Fruit fly (Drosophila melanogaster) whole organism, wandering third instar larva: Measurements from ENCODE around the gene CG10283.

ENCODE experiments used
- Abd-B ChIP-seq: fragments of >200 bp; optimal IDR thresholded peaks from 2 replicates; lab custom pipeline; 2017; ENCODE audit warnings: missing biosample characterization, missing genetic modification characterization
- CG32264 ChIP-seq: fragments of 200-800 bp; sonication (Bioruptor generic); optimal IDR thresholded peaks from 2 replicates; lab custom pipeline; 2016; ENCODE audit warnings: missing biosample characterization, missing genetic modification characterization
- CG9705 ChIP-seq: fragments of 200-800 bp; sonication (Bioruptor generic); optimal IDR thresholded peaks from 2 replicates; lab custom pipeline; 2018; ENCODE audit warnings: missing biosample characterization, mild to moderate bottlenecking, missing genetic modification characterization
- CrebA ChIP-seq: fragments of 200-800 bp; sonication (Bioruptor generic); optimal IDR thresholded peaks from 2 replicates; lab custom pipeline; 2016; ENCODE audit warnings: missing biosample characterization, mild to moderate bottlenecking, missing genetic modification characterization, borderline replicate concordance
- Dfd ChIP-seq: fragments of >200 bp; optimal IDR thresholded peaks from 2 replicates; lab custom pipeline; 2017; ENCODE audit warnings: missing biosample characterization, missing genetic modification characterization
- GATAd ChIP-seq: sonication (Bioruptor generic); optimal IDR thresholded peaks from 2 replicates; lab custom pipeline; 2016; ENCODE audit warnings: missing biosample characterization, missing genetic modification characterization
- HLH106 ChIP-seq: fragments of 200-800 bp; optimal IDR thresholded peaks from 3 replicates; lab custom pipeline; 2019; ENCODE audit warnings: missing biosample characterization, mild to moderate bottlenecking, missing genetic modification characterization, moderate library complexity
- Hnf4 ChIP-seq: fragments of 200-800 bp; sonication (Bioruptor generic); optimal IDR thresholded peaks from 2 replicates; lab custom pipeline; 2016; ENCODE audit warnings: missing biosample characterization, mild to moderate bottlenecking, missing genetic modification characterization
- Hr78 ChIP-seq: fragments of >200 bp; optimal IDR thresholded peaks from 2 replicates; lab custom pipeline; 2017; ENCODE audit warnings: missing biosample characterization, missing genetic modification characterization
- Hr83 ChIP-seq: fragments of 200-300 bp; sonication (Bioruptor generic); optimal IDR thresholded peaks from 2 replicates; lab custom pipeline; 2016; ENCODE audit warnings: missing biosample characterization, mild to moderate bottlenecking, missing genetic modification characterization, moderate library complexity; ENCODE audit not compliant: poor library complexity, severe bottlenecking
- Jra ChIP-seq: sonication (Bioruptor generic); optimal IDR thresholded peaks from 2 replicates; lab custom pipeline; 2016; ENCODE audit warnings: missing biosample characterization, missing genetic modification characterization
- Mio ChIP-seq: sonication (Bioruptor generic); optimal IDR thresholded peaks from 2 replicates; lab custom pipeline; 2016; ENCODE audit warnings: missing biosample characterization, missing genetic modification characterization
- Myc ChIP-seq: fragments of >200 bp; optimal IDR thresholded peaks from 2 replicates; lab custom pipeline; 2017
- N ChIP-seq: fragments of >200 bp; optimal IDR thresholded peaks from 2 replicates; lab custom pipeline; 2018; ENCODE audit warnings: missing biosample characterization, missing external identifiers, missing genetic modification characterization
- OdsH ChIP-seq: fragments of 200-800 bp; sonication (Bioruptor generic); optimal IDR thresholded peaks from 2 replicates; lab custom pipeline; 2016; ENCODE audit warnings: missing biosample characterization, mild to moderate bottlenecking, missing genetic modification characterization
- Rel ChIP-seq, 2 experiments: fragments of 200-800 bp; sonication (Bioruptor generic) in 1 of 2; optimal IDR thresholded peaks; 2 replicates in 1 of 2; 3 replicates in 1 of 2; lab custom pipeline; 2016 to 2019; ENCODE audit warnings: mild to moderate bottlenecking in 2 of 2, missing biosample characterization in 2 of 2, missing genetic modification characterization in 2 of 2, moderate library complexity in 1 of 2
- Sp1 ChIP-seq: fragments of 200-800 bp; sonication (Bioruptor generic); optimal IDR thresholded peaks from 3 replicates; lab custom pipeline; 2019; ENCODE audit warnings: missing biosample characterization, mild to moderate bottlenecking, missing genetic modification characterization, moderate library complexity
- Vsx2 ChIP-seq: fragments of 200-300, 225-300 bp; sonication (Bioruptor generic); optimal IDR thresholded peaks from 2 replicates; lab custom pipeline; 2018; ENCODE audit warnings: missing biosample characterization, missing genetic modification characterization; ENCODE audit not compliant: partially characterized antibody
- br ChIP-seq: fragments of 200-800 bp; sonication (Bioruptor generic); optimal IDR thresholded peaks from 2 replicates; lab custom pipeline; 2016; ENCODE audit warnings: missing biosample characterization, missing genetic modification characterization
- brk ChIP-seq: fragments of 200-800 bp; sonication (Bioruptor generic); optimal IDR thresholded peaks from 2 replicates; lab custom pipeline; 2016; ENCODE audit warnings: missing biosample characterization, mild to moderate bottlenecking, missing genetic modification characterization
- dl ChIP-seq, 2 experiments: fragments of 175-275, 200-275 bp in 1 of 2; fragments of 200-275 bp in 1 of 2; sonication (Bioruptor generic); optimal IDR thresholded peaks; lab custom pipeline; 2018; ENCODE audit warnings: mild to moderate bottlenecking in 2 of 2, missing biosample characterization in 2 of 2, missing genetic modification characterization in 2 of 2, moderate library complexity in 2 of 2; ENCODE audit not compliant: partially characterized antibody in 2 of 2, insufficient read depth in 1 of 2
- dmrt93B ChIP-seq: fragments of 200-800 bp; sonication (Bioruptor generic); optimal IDR thresholded peaks from 2 replicates; lab custom pipeline; 2018; ENCODE audit warnings: missing biosample characterization, mild to moderate bottlenecking, missing genetic modification characterization
- dsf ChIP-seq: sonication (Bioruptor generic); optimal IDR thresholded peaks from 2 replicates; lab custom pipeline; 2016; ENCODE audit warnings: missing biosample characterization, missing genetic modification characterization, borderline replicate concordance
- ey ChIP-seq: fragments of 200-800 bp; sonication (Bioruptor generic); optimal IDR thresholded peaks from 2 replicates; lab custom pipeline; 2016; ENCODE audit warnings: missing biosample characterization, missing genetic modification characterization
- foxo ChIP-seq, 2 experiments: fragments of 200-800 bp; sonication (Bioruptor generic); optimal IDR thresholded peaks; 2 replicates in 1 of 2; 3 replicates in 1 of 2; lab custom pipeline; 2016 to 2017; ENCODE audit warnings: missing biosample characterization in 2 of 2, missing genetic modification characterization in 2 of 2
- fru ChIP-seq: fragments of 200-800 bp; sonication (Bioruptor generic); optimal IDR thresholded peaks from 3 replicates; lab custom pipeline; 2016; ENCODE audit warnings: missing biosample characterization, mild to moderate bottlenecking, missing genetic modification characterization
- h ChIP-seq: fragments of 200-800 bp; sonication (Bioruptor generic); optimal IDR thresholded peaks from 3 replicates; lab custom pipeline; 2016; ENCODE audit warnings: missing biosample characterization, mild to moderate bottlenecking, missing genetic modification characterization
- jim ChIP-seq: fragments of 175-275, 200-325 bp; sonication (Bioruptor generic); optimal IDR thresholded peaks from 2 replicates; lab custom pipeline; 2016; ENCODE audit warnings: missing biosample characterization, mild to moderate bottlenecking, missing genetic modification characterization
- lola ChIP-seq: fragments of >200 bp; optimal IDR thresholded peaks from 2 replicates; lab custom pipeline; 2017; ENCODE audit warnings: missing biosample characterization, missing genetic modification characterization
- psq ChIP-seq: fragments of 200-800 bp; sonication (Bioruptor generic); optimal IDR thresholded peaks from 3 replicates; lab custom pipeline; 2017; ENCODE audit warnings: missing biosample characterization, mild to moderate bottlenecking, missing genetic modification characterization, moderate library complexity
- rgr ChIP-seq: fragments of 200-800 bp; sonication (Bioruptor generic); optimal IDR thresholded peaks from 3 replicates; lab custom pipeline; 2016; ENCODE audit warnings: missing biosample characterization, mild to moderate bottlenecking, missing genetic modification characterization
- sage ChIP-seq: fragments of 200-800 bp; sonication (Bioruptor generic); optimal IDR thresholded peaks from 2 replicates; lab custom pipeline; 2016; ENCODE audit warnings: missing biosample characterization, mild to moderate bottlenecking, missing genetic modification characterization
- tai ChIP-seq: sonication (Bioruptor generic); optimal IDR thresholded peaks from 2 replicates; lab custom pipeline; 2016; ENCODE audit warnings: missing biosample characterization, missing genetic modification characterization
- woc ChIP-seq: sonication (Bioruptor generic); optimal IDR thresholded peaks from 2 replicates; lab custom pipeline; 2016; ENCODE audit warnings: missing biosample characterization, mild to moderate bottlenecking, missing genetic modification characterization

The CG10283 gene

dm6 chr2L:18465402-18466201 is 18.7 kb downstream of the CG10283 start (continued):
- TF ChIP-seq Hnf4 (GFP tag; lab: Kevin White, UChicago) = peak; percentile 14
- TF ChIP-seq Mio (GFP tag; lab: Kevin White, UChicago) = no peak
- TF ChIP-seq rgr (GFP tag; lab: Kevin White, UChicago) = peak; percentile 39
- TF ChIP-seq CG9705 (GFP tag; lab: Kevin White, UChicago) = no peak
- TF ChIP-seq Hr78 (GFP tag; lab: Kevin White, UChicago) = no peak
- TF ChIP-seq lola (GFP tag; lab: Kevin White, UChicago) = no peak
- peak; percentile 25 for TF ChIP-seq brk (GFP tag; lab: Kevin White, UChicago)
- TF ChIP-seq fru (GFP tag; lab: Kevin White, UChicago) = peak; percentile 61
- no peak for TF ChIP-seq N (GFP tag; lab: Kevin White, UChicago)
- peak; percentile 65 for TF ChIP-seq Sp1 (GFP tag; lab: Kevin White, UChicago)
- TF ChIP-seq Vsx2 (GFP tag; lab: Kevin White, UChicago) = peak; percentile 3
- peak; percentile 54 for TF ChIP-seq Dfd (GFP tag; lab: Kevin White, UChicago)
- TF ChIP-seq dsf (GFP tag; lab: Kevin White, UChicago) = no peak

- TF ChIP-seq ey (GFP tag; lab: Kevin White, UChicago) (peak; percentile 18), sage (no peak), lola (GFP tag; lab: Kevin White, UChicago) (no peak), brk (GFP tag; lab: Kevin White, UChicago) (no peak), dmrt93B (GFP tag; lab: Kevin White, UChicago) (no peak), Rel (GFP tag; optimal IDR thresholded peaks at IDR 0.05; lab: Kevin White, UChicago) (no peak), Rel (tag; optimal IDR thresholded peaks at IDR 0.05; lab: Kevin White, UChicago) (peak; percentile 50), OdsH (GFP tag; lab: Kevin White, UChicago) (no peak), woc (GFP tag; lab: Kevin White, UChicago) (no peak), Hnf4 (GFP tag; lab: Kevin White, UChicago) (peak; percentile 47), dl (GFP tag; optimal IDR thresholded peaks at IDR 0.05; lab: Kevin White, UChicago; ENCODE audit: insufficient read depth in 1 of 2, partially characterized antibody in 2 of 2) (no peak), Hr83 (GFP tag; lab: Kevin White, UChicago) (no peak), tai (GFP tag; lab: Kevin White, UChicago) (no peak), Hr78 (GFP tag; lab: Kevin White, UChicago) (no peak), psq (GFP tag; lab: Kevin White, UChicago) (peak; percentile 92), foxo (GFP tag; optimal IDR thresholded peaks at IDR 0.05; lab: Kevin White, UChicago) (peak in 1 of 2 experiments; percentile 13), fru (GFP tag; lab: Kevin White, UChicago) (no peak)
Observed at dm6 chr2L:18464116-18464530, 20.2 kb downstream of the CG10283 start.

dm6 chr2L:18463610-18464009 is 20.7 kb downstream of the CG10283 start:
- TF ChIP-seq Mio (GFP tag; lab: Kevin White, UChicago) = no peak
- no peak for TF ChIP-seq Rel (GFP tag; optimal IDR thresholded peaks at IDR 0.05; lab: Kevin White, UChicago)
- no peak for TF ChIP-seq Rel (tag; optimal IDR thresholded peaks at IDR 0.05; lab: Kevin White, UChicago)
- peak; percentile 58 for TF ChIP-seq tai (GFP tag; lab: Kevin White, UChicago)
- peak; percentile 24 for TF ChIP-seq sage
- peak; percentile 69 for TF ChIP-seq woc (GFP tag; lab: Kevin White, UChicago)
- peak; percentile 42 for TF ChIP-seq Jra
- peak; percentile 74 for TF ChIP-seq h
- no peak for TF ChIP-seq Abd-B
- peak; percentile 71 for TF ChIP-seq ey (GFP tag; lab: Kevin White, UChicago)
- peak; percentile 51 for TF ChIP-seq CG9705 (GFP tag; lab: Kevin White, UChicago)
- TF ChIP-seq OdsH (GFP tag; lab: Kevin White, UChicago) = peak; percentile 77
- TF ChIP-seq dsf (GFP tag; lab: Kevin White, UChicago) = peak; percentile 14
- TF ChIP-seq dmrt93B (GFP tag; lab: Kevin White, UChicago) = peak; percentile 57
- peak; percentile 84 for TF ChIP-seq Sp1 (GFP tag; lab: Kevin White, UChicago)
- peak; percentile 53 for TF ChIP-seq Hnf4 (GFP tag; lab: Kevin White, UChicago)
- TF ChIP-seq br (GFP tag; lab: Kevin White, UChicago) = peak; percentile 83
- TF ChIP-seq CrebA (GFP tag; lab: Kevin White, UChicago) = peak; percentile 36
- peak in 1 of 2 experiments; percentile 66 for TF ChIP-seq foxo (GFP tag; optimal IDR thresholded peaks at IDR 0.05; lab: Kevin White, UChicago)
- TF ChIP-seq Dfd (GFP tag; lab: Kevin White, UChicago) = no peak
- no peak for TF ChIP-seq GATAd (GFP tag; lab: Kevin White, UChicago)
- no peak for TF ChIP-seq jim (GFP tag; lab: Kevin White, UChicago)
- TF ChIP-seq Hr83 (GFP tag; lab: Kevin White, UChicago) = peak; percentile 4
- peak; percentile 33 for TF ChIP-seq CG32264 (GFP tag; lab: Kevin White, UChicago)
- TF ChIP-seq Myc (lab: Kevin White, UChicago) = no peak
- TF ChIP-seq HLH106 (tag; lab: Kevin White, UChicago) = peak; percentile 81
- peak; percentile 79 for TF ChIP-seq fru (GFP tag; lab: Kevin White, UChicago)
- TF ChIP-seq brk (GFP tag; lab: Kevin White, UChicago) = peak; percentile 15
- TF ChIP-seq rgr (GFP tag; lab: Kevin White, UChicago) = peak; percentile 73
